Fruit fly (Drosophila melanogaster) whole organism, prepupa: ENCODE data around the gene Rb97D.

Experiments
- CG10631 ChIP-seq: fragments of 200-800 bp; sonication (Bioruptor generic); optimal IDR thresholded peaks from 2 replicates; lab custom pipeline; 2016; ENCODE audit warnings: missing biosample characterization, missing genetic modification characterization
- CG10669 ChIP-seq: fragments of 200-800 bp; sonication (Bioruptor generic); optimal IDR thresholded peaks from 3 replicates; lab custom pipeline; 2018; ENCODE audit warnings: missing biosample characterization, mild to moderate bottlenecking, missing genetic modification characterization, moderate library complexity
- CG11294 ChIP-seq: fragments of 200-800 bp; sonication (Bioruptor generic); IDR thresholded peaks from 2 replicates; pipeline ENCODE4 v1.3.6; 2022; ENCODE audit warnings: missing biosample characterization, missing genetic modification characterization
- CG11762 ChIP-seq: fragments of 200-800 bp; sonication (Bioruptor generic); optimal IDR thresholded peaks from 3 replicates; lab custom pipeline; 2016; ENCODE audit warnings: missing biosample characterization, missing genetic modification characterization; ENCODE audit not compliant: insufficient read depth
- CG15336 ChIP-seq: fragments of 200-800 bp; sonication (Bioruptor generic); IDR thresholded peaks from 2 replicates; pipeline ENCODE4 v1.3.6; 2022; ENCODE audit warnings: missing biosample characterization, missing genetic modification characterization
- CG1621 ChIP-seq: fragments of 200-800 bp; sonication (Bioruptor generic); optimal IDR thresholded peaks from 3 replicates; lab custom pipeline; 2018; ENCODE audit warnings: missing biosample characterization, mild to moderate bottlenecking, missing genetic modification characterization
- CG16779 ChIP-seq: fragments of 200-800 bp; sonication (Bioruptor generic); optimal IDR thresholded peaks from 3 replicates; lab custom pipeline; 2017; ENCODE audit warnings: missing biosample characterization, mild to moderate bottlenecking, missing genetic modification characterization
- CG31627 ChIP-seq: fragments of 200-800 bp; sonication (Bioruptor generic); optimal IDR thresholded peaks from 3 replicates; lab custom pipeline; 2016; ENCODE audit warnings: missing biosample characterization, missing genetic modification characterization
- CG34406 ChIP-seq: fragments of 200-800 bp; sonication (Bioruptor generic); optimal IDR thresholded peaks from 3 replicates; lab custom pipeline; 2016; ENCODE audit warnings: missing biosample characterization, missing genetic modification characterization
- CG4318 ChIP-seq: fragments of 200-800 bp; sonication (Bioruptor generic); optimal IDR thresholded peaks from 3 replicates; lab custom pipeline; 2017; ENCODE audit warnings: missing biosample characterization, mild to moderate bottlenecking, missing genetic modification characterization
- CG6163 ChIP-seq: fragments of 200-800 bp; sonication (Bioruptor generic); IDR thresholded peaks from 3 replicates; pipeline ENCODE4 v1.3.6; 2022; ENCODE audit warnings: missing biosample characterization, missing genetic modification characterization
- CG6808 ChIP-seq: fragments of 200-800 bp; sonication (Bioruptor generic); optimal IDR thresholded peaks from 3 replicates; lab custom pipeline; 2017; ENCODE audit warnings: missing biosample characterization, missing genetic modification characterization, mild to moderate bottlenecking, moderate library complexity, missing genetic modification reagents
- CG6854 ChIP-seq: fragments of 200-800 bp; sonication (Bioruptor generic); optimal IDR thresholded peaks from 2 replicates; lab custom pipeline; 2017; ENCODE audit warnings: missing biosample characterization, mild to moderate bottlenecking, missing genetic modification characterization
- CG8319 ChIP-seq: fragments of 200-800 bp; sonication (Bioruptor generic); optimal IDR thresholded peaks from 3 replicates; lab custom pipeline; 2016; ENCODE audit warnings: missing biosample characterization, missing genetic modification characterization
- CG9139 ChIP-seq: fragments of 200-800 bp; sonication (Bioruptor generic); optimal IDR thresholded peaks from 3 replicates; lab custom pipeline; 2017; ENCODE audit warnings: missing biosample characterization, mild to moderate bottlenecking, missing genetic modification characterization
- Eip78C ChIP-seq: fragments of 200-800 bp; sonication (Bioruptor generic); peaks from one replicate; lab custom pipeline; 2016; ENCODE audit warnings: missing biosample characterization, missing genetic modification characterization
- Hr38 ChIP-seq: sonication (Bioruptor generic); optimal IDR thresholded peaks from 2 replicates; lab custom pipeline; 2016; ENCODE audit warnings: missing biosample characterization, missing genetic modification characterization
- Hr39 ChIP-seq: fragments of 200-800 bp; sonication (Bioruptor generic); optimal IDR thresholded peaks from 2 replicates; lab custom pipeline; 2016; ENCODE audit warnings: missing biosample characterization, missing genetic modification characterization
- OdsH ChIP-seq: fragments of 200-800 bp; sonication (Bioruptor generic); optimal IDR thresholded peaks from 3 replicates; lab custom pipeline; 2016; ENCODE audit warnings: missing biosample characterization, missing genetic modification characterization
- Smox ChIP-seq: fragments of 200-800 bp; sonication (Bioruptor generic); optimal IDR thresholded peaks from 3 replicates; lab custom pipeline; 2016; ENCODE audit warnings: missing biosample characterization, missing genetic modification characterization
- Sox102F ChIP-seq: fragments of 200-800 bp; sonication (Bioruptor generic); optimal IDR thresholded peaks from 2 replicates; lab custom pipeline; 2016; ENCODE audit warnings: missing biosample characterization, mild to moderate bottlenecking, missing genetic modification characterization
- Sox14 ChIP-seq: fragments of 200-800 bp; sonication (Bioruptor generic); optimal IDR thresholded peaks from 3 replicates; lab custom pipeline; 2016; ENCODE audit warnings: missing biosample characterization, missing genetic modification characterization
- achi ChIP-seq: fragments of 200-800 bp; sonication (Bioruptor generic); optimal IDR thresholded peaks from 3 replicates; lab custom pipeline; 2016; ENCODE audit warnings: missing biosample characterization, missing genetic modification characterization
- dac ChIP-seq: fragments of 200-800 bp; sonication (Bioruptor generic); optimal IDR thresholded peaks from 2 replicates; lab custom pipeline; 2017; ENCODE audit warnings: missing biosample characterization, mild to moderate bottlenecking, missing genetic modification characterization
- dsx ChIP-seq: fragments of 200-800 bp; optimal IDR thresholded peaks from 3 replicates; lab custom pipeline; 2019; ENCODE audit warnings: missing biosample characterization, mild to moderate bottlenecking, missing genetic modification characterization, moderate library complexity; ENCODE audit not compliant: poor library complexity, severe bottlenecking
- eg ChIP-seq: fragments of 200-800 bp; sonication (Bioruptor generic); IDR thresholded peaks from 3 replicates; pipeline ENCODE4 v1.3.6; 2022; ENCODE audit warnings: missing biosample characterization, missing genetic modification characterization
- esn ChIP-seq: fragments of 200-800 bp; sonication (Bioruptor generic); optimal IDR thresholded peaks from 2 replicates; lab custom pipeline; 2016; ENCODE audit warnings: missing biosample characterization, mild to moderate bottlenecking, missing genetic modification characterization, moderate library complexity
- fd85E ChIP-seq: fragments of 200-800 bp; sonication (Bioruptor generic); optimal IDR thresholded peaks from 3 replicates; lab custom pipeline; 2016; ENCODE audit warnings: missing biosample characterization, missing genetic modification characterization
- fkh ChIP-seq: fragments of 200-800 bp; sonication (Bioruptor generic); optimal IDR thresholded peaks from 3 replicates; lab custom pipeline; 2017; ENCODE audit warnings: missing biosample characterization, mild to moderate bottlenecking, missing genetic modification characterization, moderate library complexity
- lz ChIP-seq: fragments of 200-800 bp; sonication (Bioruptor generic); optimal IDR thresholded peaks from 3 replicates; lab custom pipeline; 2016; ENCODE audit warnings: missing biosample characterization, missing genetic modification characterization
- ss ChIP-seq, 2 experiments: fragments of 200-800 bp; sonication (Bioruptor generic); optimal IDR thresholded peaks; 2 replicates in 1 of 2; 3 replicates in 1 of 2; lab custom pipeline; 2017 to 2018; ENCODE audit warnings: mild to moderate bottlenecking in 2 of 2, missing biosample characterization in 2 of 2, missing genetic modification characterization in 2 of 2, moderate library complexity in 1 of 2
- topi ChIP-seq: fragments of 200-800 bp; sonication (Bioruptor generic); optimal IDR thresholded peaks from 3 replicates; lab custom pipeline; 2016; ENCODE audit warnings: missing biosample characterization, missing genetic modification characterization

Gene Rb97D

dm6 chr3R:26915463-26915925 lies 40.0 kb upstream of the Rb97D start, which contains the start of gene CG46339 (continued):
- TF ChIP-seq CG1621 (tag; lab: Kevin White, UChicago) = peak; percentile 15
- peak; percentile 56 for TF ChIP-seq achi (GFP tag; lab: Kevin White, UChicago)
- peak; percentile 8 for TF ChIP-seq CG34406 (GFP tag; lab: Kevin White, UChicago)
- TF ChIP-seq lz (GFP tag; lab: Kevin White, UChicago) = peak; percentile 32
- TF ChIP-seq dac (GFP tag; lab: Kevin White, UChicago) = no peak
- TF ChIP-seq CG31627 (GFP tag; lab: Kevin White, UChicago) = no peak
- TF ChIP-seq dsx (GFP tag; lab: Kevin White, UChicago) = no peak
- TF ChIP-seq CG6854 (GFP tag; lab: Kevin White, UChicago) = peak; percentile 80

dm6 chr3R:26912615-26913014 lies 37.1 kb upstream of the Rb97D start, which contains the start of gene Ets97D:
Gene Ets97D (minus strand): TSS chr3R:26912886.
- TF ChIP-seq eg (GFP tag; lab: Robert Waterston, UW) (no peak), dsx (GFP tag; lab: Kevin White, UChicago) (peak; percentile 33), CG10631 (GFP tag; lab: Kevin White, UChicago) (no peak), Eip78C (peak; percentile 42), fkh (GFP tag; lab: Kevin White, UChicago) (peak; percentile 83), topi (GFP tag; lab: Kevin White, UChicago) (no peak), CG6808 (GFP tag; lab: Kevin White, UChicago) (no peak), Sox14 (GFP tag; lab: Kevin White, UChicago) (peak; percentile 8), OdsH (no peak), CG8319 (GFP tag; lab: Kevin White, UChicago) (no peak)
- TF ChIP-seq, all 60 proteins: peak for 4

- TF ChIP-seq fkh (GFP tag; lab: Kevin White, UChicago) (peak; percentile 84), Hr39 (no peak), Hr38 (GFP tag; lab: Kevin White, UChicago) (no peak), CG11294 (GFP tag; lab: Robert Waterston, UW) (no peak), Eip78C (no peak), CG11762 (no peak), CG15336 (no peak)
These were observed 33.2 kb upstream of the Rb97D start for dm6 chr3R:26908750-26909149.

- TF ChIP-seq Sox102F (GFP tag; lab: Kevin White, UChicago) (no peak), achi (GFP tag; lab: Kevin White, UChicago) (no peak), CG6163 (GFP tag; lab: Robert Waterston, UW) (peak; percentile 22; the same call in 1 of the 3 replicates), CG8319 (GFP tag; lab: Kevin White, UChicago) (no peak), CG4318 (no peak), fd85E (GFP tag; lab: Kevin White, UChicago) (no peak), Hr38 (GFP tag; lab: Kevin White, UChicago) (no peak), CG9139 (GFP tag; lab: Kevin White, UChicago) (no peak), CG15336 (0 out of 2 replicates have a peak, but pooled peaks have one; percentile 27), ss (GFP tag; optimal IDR thresholded peaks at IDR 0.05; lab: Kevin White, UChicago) (no peak), esn (GFP tag; lab: Kevin White, UChicago) (no peak), Smox (GFP tag; lab: Kevin White, UChicago) (no peak), CG16779 (tag; lab: Kevin White, UChicago) (no peak)
These were observed 31.4 kb upstream of the Rb97D start for dm6 chr3R:26906711-26907510.

dm6 chr3R:26906034-26906433 lies 30.5 kb upstream of the Rb97D start:
- TF ChIP-seq CG10669 (GFP tag; lab: Kevin White, UChicago) = no peak
- TF ChIP-seq CG6854 (GFP tag; lab: Kevin White, UChicago) = peak; percentile 60
- TF ChIP-seq, all 60 proteins: peak for 1
